Worm (Caenorhabditis elegans) whole organism, L4/young adult: ENCODE measurements around the gene ZC373.5.

Experiments used
- dao-5 ChIP-seq: sonication (generic microtip); optimal IDR thresholded peaks from 2 replicates; lab custom pipeline; 2016; ENCODE audit warnings: missing genotype, missing genetic modification characterization, moderate library complexity, missing compliant biosample characterization
- him-1 ChIP-seq: sonication (generic microtip); optimal IDR thresholded peaks from 2 replicates; lab custom pipeline; 2016; ENCODE audit warnings: missing genotype, missing genetic modification reagents, missing genetic modification characterization, missing compliant biosample characterization

DNA sequence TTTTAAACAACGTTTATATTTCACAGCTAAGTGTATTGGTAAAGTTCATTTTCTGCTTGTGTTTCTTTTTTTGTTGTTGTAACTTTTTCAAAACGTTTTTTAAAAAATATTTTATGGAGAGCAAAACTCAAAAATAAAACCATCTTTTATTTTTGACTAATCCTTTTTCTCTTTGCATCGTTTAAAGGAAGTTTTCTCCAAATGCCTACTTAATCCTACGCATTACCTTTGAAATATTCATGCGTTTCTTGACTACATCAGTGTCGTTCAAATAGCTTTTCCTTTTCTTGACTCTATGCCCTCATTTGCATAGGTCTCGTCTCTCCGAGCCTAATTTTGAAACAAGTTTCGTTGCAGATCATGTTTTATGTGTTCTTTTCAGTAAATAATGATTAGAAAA is 6.9 kb upstream of the ZC373.5 start:
- no peak for TF ChIP-seq him-1
- TF ChIP-seq dao-5 (tag; lab: Kevin White, UChicago): no peak
